Worm (Caenorhabditis elegans) whole organism, L1 larva: ENCODE data around the gene catp-4.

Experiments
- C04F5.9 ChIP-seq: sonication (generic microtip); optimal IDR thresholded peaks from 2 replicates; lab custom pipeline; 2016; ENCODE audit warnings: missing genetic modification characterization, missing compliant biosample characterization
- C34B4.2 ChIP-seq: sonication (generic microtip); optimal IDR thresholded peaks from 2 replicates; lab custom pipeline; 2017; ENCODE audit warnings: mild to moderate bottlenecking, missing genetic modification characterization, missing compliant biosample characterization
- Y116A8C.19 ChIP-seq: sonication (generic microtip); optimal IDR thresholded peaks from 2 replicates; lab custom pipeline; 2016; ENCODE audit warnings: missing compliant biosample characterization, missing genetic modification characterization, borderline replicate concordance
- alr-1 ChIP-seq: fragments of 200-800 bp; sonication (Bioruptor generic); optimal IDR thresholded peaks from 2 replicates; lab custom pipeline; 2018; ENCODE audit warnings: borderline replicate concordance, mild to moderate bottlenecking, missing genetic modification characterization, missing compliant biosample characterization
- ceh-63 ChIP-seq: fragments of 200-800 bp; sonication (Bioruptor generic); optimal IDR thresholded peaks from 2 replicates; lab custom pipeline; 2018; ENCODE audit warnings: mild to moderate bottlenecking, missing genetic modification characterization, missing compliant biosample characterization
- ceh-8 ChIP-seq: fragments of 200-800 bp; sonication (Bioruptor generic); optimal IDR thresholded peaks from 2 replicates; lab custom pipeline; 2018; ENCODE audit warnings: mild to moderate bottlenecking, missing genetic modification characterization, moderate library complexity, missing compliant biosample characterization
- ceh-82 ChIP-seq, 3 experiments: fragments of 150-350 bp in 1 of 3; sonication (generic microtip) in 2 of 3; optimal IDR thresholded peaks; 2 replicates each; lab custom pipeline; 2014 to 2017; ENCODE audit warnings: missing biosample characterization in 3 of 3, missing genetic modification characterization in 3 of 3
- ceh-90 ChIP-seq: sonication (generic microtip); optimal IDR thresholded peaks from 2 replicates; lab custom pipeline; 2016; ENCODE audit warnings: missing genetic modification characterization, missing compliant biosample characterization
- dpl-1 ChIP-seq, 3 experiments: fragments of 150-350 bp in 2 of 3; sonication (generic microtip) in 1 of 3; optimal IDR thresholded peaks; 2 replicates each; lab custom pipeline; 2014 to 2017; ENCODE audit warnings: missing biosample characterization in 3 of 3, missing genetic modification characterization in 3 of 3, missing genetic modification reagents in 3 of 3
- dsc-1 ChIP-seq: sonication (generic microtip); optimal IDR thresholded peaks from 2 replicates; lab custom pipeline; 2016; ENCODE audit warnings: mild to moderate bottlenecking, missing genetic modification characterization, missing compliant biosample characterization
- efl-1 ChIP-seq, 4 experiments: fragments of 150-350 bp; optimal IDR thresholded peaks in 3 of 4; peaks in 1 of 4; 1 replicate in 1 of 4; 2 replicates in 3 of 4; lab custom pipeline; 2014; ENCODE audit warnings: missing biosample characterization in 2 of 4, missing genetic modification characterization in 2 of 4, missing genetic modification reagents in 2 of 4
- ets-5 ChIP-seq: fragments of 200-800 bp; sonication (Bioruptor generic); IDR thresholded peaks from 2 replicates; pipeline ENCODE4 v1.3.6; 2022; ENCODE audit warnings: missing genetic modification characterization, missing compliant biosample characterization
- fkh-10 ChIP-seq: sonication (generic microtip); optimal IDR thresholded peaks from 2 replicates; lab custom pipeline; 2017; ENCODE audit warnings: missing biosample characterization, missing genetic modification reagents, missing genetic modification characterization
- fkh-4 ChIP-seq: sonication (generic microtip); optimal IDR thresholded peaks from 2 replicates; lab custom pipeline; 2016; ENCODE audit warnings: missing compliant biosample characterization, missing genetic modification characterization, borderline replicate concordance
- grh-1 ChIP-seq: fragments of 200-800 bp; sonication (Bioruptor generic); IDR thresholded peaks from 2 replicates; pipeline ENCODE4 v1.3.6; 2022; ENCODE audit warnings: missing genetic modification reagents, missing genetic modification characterization, missing compliant biosample characterization
- hpl-2 ChIP-seq: fragments of 150-350 bp; optimal IDR thresholded peaks from 2 replicates; lab custom pipeline; 2014; ENCODE audit warnings: missing biosample characterization, missing genetic modification reagents, missing genetic modification characterization
- lin-13 ChIP-seq: fragments of 150-350 bp; optimal IDR thresholded peaks from 2 replicates; lab custom pipeline; 2014; ENCODE audit warnings: missing biosample characterization, missing genetic modification reagents, missing genetic modification characterization
- lin-14 ChIP-seq: fragments of 200-800 bp; sonication (Bioruptor generic); optimal IDR thresholded peaks from 2 replicates; lab custom pipeline; 2018; ENCODE audit warnings: mild to moderate bottlenecking, missing genetic modification characterization, moderate library complexity, missing compliant biosample characterization
- lin-35 ChIP-seq, 2 experiments: fragments of 150-350 bp; optimal IDR thresholded peaks; 2 replicates each; lab custom pipeline; 2014; ENCODE audit warnings: missing biosample characterization in 2 of 2, missing genetic modification characterization in 2 of 2, missing genetic modification reagents in 2 of 2
- lin-39 ChIP-seq: fragments of 150-350 bp; optimal IDR thresholded peaks from 2 replicates; lab custom pipeline; 2014; ENCODE audit warnings: missing biosample characterization, missing genetic modification reagents, missing genetic modification characterization
- lir-3 ChIP-seq: sonication (generic microtip); optimal IDR thresholded peaks from 2 replicates; lab custom pipeline; 2016; ENCODE audit warnings: mild to moderate bottlenecking, missing genetic modification characterization, moderate library complexity, missing compliant biosample characterization; ENCODE audit not compliant: poor library complexity
- mdl-1 ChIP-seq, 2 experiments: fragments of 150-350 bp; optimal IDR thresholded peaks; 2 replicates each; lab custom pipeline; 2014 to 2017; ENCODE audit warnings: missing biosample characterization in 2 of 2, missing genetic modification characterization in 2 of 2, inconsistent platforms in 1 of 2
- nhr-12 ChIP-seq: sonication (generic microtip); optimal IDR thresholded peaks from 2 replicates; lab custom pipeline; 2017; ENCODE audit warnings: missing biosample characterization, missing genetic modification characterization
- nhr-19 ChIP-seq: fragments of 200-800 bp; sonication (Bioruptor generic); conservative IDR thresholded peaks from 2 replicates; pipeline ENCODE4 v1.3.6; 2022; ENCODE audit warnings: missing genetic modification characterization, missing compliant biosample characterization
- nhr-47 ChIP-seq: sonication (generic microtip); optimal IDR thresholded peaks from 2 replicates; lab custom pipeline; 2016; ENCODE audit warnings: mild to moderate bottlenecking, missing genetic modification characterization, moderate library complexity, missing compliant biosample characterization
- nhr-71 ChIP-seq: sonication (generic microtip); optimal IDR thresholded peaks from 2 replicates; lab custom pipeline; 2016; ENCODE audit warnings: mild to moderate bottlenecking, missing genetic modification characterization, moderate library complexity, missing compliant biosample characterization
- nhr-77 ChIP-seq: fragments of 150-350 bp; optimal IDR thresholded peaks from 2 replicates; lab custom pipeline; 2014; ENCODE audit warnings: missing biosample characterization, missing genetic modification characterization
- nhr-90 ChIP-seq: sonication (generic microtip); optimal IDR thresholded peaks from 2 replicates; lab custom pipeline; 2016; ENCODE audit warnings: mild to moderate bottlenecking, missing genetic modification characterization, missing compliant biosample characterization; ENCODE audit not compliant: poor library complexity
- pqm-1 ChIP-seq: sonication (generic microtip); optimal IDR thresholded peaks from 3 replicates; lab custom pipeline; 2017; ENCODE audit warnings: missing biosample characterization, missing genetic modification characterization
- snpc-4 ChIP-seq: fragments of 150-350 bp; optimal IDR thresholded peaks from 2 replicates; lab custom pipeline; 2014; ENCODE audit warnings: missing biosample characterization, missing genetic modification characterization
- sup-37 ChIP-seq: fragments of 200-800 bp; sonication (Bioruptor generic); optimal IDR thresholded peaks from 2 replicates; lab custom pipeline; 2018; ENCODE audit warnings: mild to moderate bottlenecking, missing genetic modification characterization, missing compliant biosample characterization
- swsn-7 ChIP-seq: sonication (generic microtip); optimal IDR thresholded peaks from 2 replicates; lab custom pipeline; 2016; ENCODE audit warnings: missing genetic modification characterization, missing compliant biosample characterization
- tbx-2 ChIP-seq: sonication (generic microtip); optimal IDR thresholded peaks from 2 replicates; lab custom pipeline; 2016; ENCODE audit warnings: missing genetic modification characterization, missing compliant biosample characterization
- unc-130 ChIP-seq: fragments of 150-350 bp; optimal IDR thresholded peaks from 2 replicates; lab custom pipeline; 2017; ENCODE audit warnings: missing biosample characterization, missing genetic modification characterization, inconsistent platforms
- unc-30 ChIP-seq: sonication (generic microtip); optimal IDR thresholded peaks from 2 replicates; lab custom pipeline; 2017; ENCODE audit warnings: missing biosample characterization, missing genetic modification characterization
- xbp-1 ChIP-seq: sonication (generic microtip); optimal IDR thresholded peaks from 2 replicates; lab custom pipeline; 2016; ENCODE audit warnings: missing genetic modification characterization, missing compliant biosample characterization
- zag-1 ChIP-seq: fragments of 150-350 bp; optimal IDR thresholded peaks from 2 replicates; lab custom pipeline; 2014; ENCODE audit warnings: missing biosample characterization, missing genetic modification characterization
- zip-4 ChIP-seq: fragments of 200-800 bp; sonication (Bioruptor generic); optimal IDR thresholded peaks from 2 replicates; lab custom pipeline; 2018; ENCODE audit warnings: mild to moderate bottlenecking, missing genetic modification characterization, moderate library complexity, missing compliant biosample characterization

The catp-4 gene

DNA sequence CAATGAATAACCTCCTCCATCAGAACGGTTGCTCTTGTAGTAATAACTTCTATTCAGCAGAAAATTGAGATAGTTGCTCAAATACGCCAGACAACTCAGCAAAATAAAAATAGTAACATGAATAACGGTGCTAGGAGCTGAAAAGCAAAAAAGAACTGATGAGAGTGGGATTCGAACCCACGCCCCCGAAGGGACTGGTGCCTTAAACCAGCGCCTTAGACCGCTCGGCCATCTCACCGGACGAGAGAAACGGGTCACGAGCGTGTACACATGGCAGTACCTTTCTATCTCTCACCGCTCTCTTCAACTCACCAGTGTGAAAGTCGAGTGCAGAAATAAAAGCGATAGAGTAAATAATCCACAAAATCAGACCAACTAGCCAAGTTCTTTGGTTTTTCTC lies 41.8 kb downstream of the catp-4 start (continued):
- no peak for TF ChIP-seq ceh-63 (GFP tag; lab: Kevin White, UChicago)
- TF ChIP-seq fkh-10 (GFP tag; lab: Kevin White, UChicago), result no peak
- TF ChIP-seq lin-14 (GFP tag; lab: Kevin White, UChicago), result no peak
- no peak for TF ChIP-seq tbx-2 (tag; lab: Kevin White, UChicago)
- TF ChIP-seq dsc-1 (tag; lab: Kevin White, UChicago), result peak; percentile 45
- peak; percentile 29 for TF ChIP-seq ceh-8 (GFP tag; lab: Kevin White, UChicago)
- peak; percentile 46 for TF ChIP-seq swsn-7 (tag; lab: Kevin White, UChicago)
- TF ChIP-seq unc-30 (tag; lab: Kevin White, UChicago), result no peak
- TF ChIP-seq mdl-1 (tag; optimal IDR thresholded peaks at IDR 0.05; lab: Kevin White, UChicago), result peak in 1 of 2 experiments; percentile 21
- no peak for TF ChIP-seq nhr-12 (tag; lab: Kevin White, UChicago)
- peak; percentile 71 for TF ChIP-seq unc-130 (tag; lab: Kevin White, UChicago)
- no peak for TF ChIP-seq lin-13
- TF ChIP-seq ets-5, result 0 out of 2 replicates have a peak, but pooled peaks have one; percentile 47
- TF ChIP-seq lin-35 (GFP tag; optimal IDR thresholded peaks at IDR 0.05; lab: Kevin White, UChicago), result peak; percentile 52 to 69
- TF ChIP-seq grh-1 (GFP tag; lab: Robert Waterston, UW), result no peak
- TF ChIP-seq hpl-2 (GFP tag; lab: Kevin White, UChicago), result no peak
- TF ChIP-seq zip-4, result no peak
- TF ChIP-seq C04F5.9 (tag; lab: Kevin White, UChicago), result no peak
- no peak for TF ChIP-seq alr-1
- TF ChIP-seq nhr-77 (tag; lab: Kevin White, UChicago), result peak; percentile 87
- no peak for TF ChIP-seq lin-39 (tag; lab: Kevin White, UChicago)
- no peak for TF ChIP-seq C34B4.2
- no peak for TF ChIP-seq pqm-1 (tag; lab: Kevin White, UChicago)
- peak; percentile 24 for TF ChIP-seq xbp-1 (tag; lab: Kevin White, UChicago)
- no peak for TF ChIP-seq fkh-4 (tag; lab: Kevin White, UChicago)
- no peak for TF ChIP-seq zag-1 (tag; lab: Kevin White, UChicago)
- TF ChIP-seq ceh-82 (tag; optimal IDR thresholded peaks at IDR 0.05; lab: Kevin White, UChicago), result peak; percentile 12 to 60 (median 52)
- peak; percentile 21 for TF ChIP-seq lir-3 (tag; lab: Kevin White, UChicago)
- peak; percentile 12 to 41 (median 28) for TF ChIP-seq dpl-1 (GFP tag; optimal IDR thresholded peaks at IDR 0.05; lab: Kevin White, UChicago)
- no peak for TF ChIP-seq sup-37 (GFP tag; lab: Kevin White, UChicago)

DNA sequence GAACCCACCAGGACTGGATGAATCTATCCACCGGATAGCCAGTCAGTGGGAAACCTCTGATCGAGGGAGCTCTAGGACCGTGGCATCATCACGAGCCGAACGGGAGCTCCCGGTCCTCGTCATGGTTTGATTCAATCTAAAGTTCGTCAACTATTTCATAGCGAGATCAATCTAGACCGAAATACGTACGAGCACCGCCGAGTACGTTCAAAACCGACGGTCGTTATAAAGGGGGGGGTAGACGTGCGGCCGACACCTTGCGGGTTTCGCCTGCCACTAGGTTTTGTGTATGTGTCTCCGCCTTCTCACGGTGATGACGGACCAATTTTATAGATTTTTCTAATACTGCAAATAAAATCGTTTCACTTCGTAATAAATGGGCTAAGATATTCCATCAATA lies 42.5 kb downstream of the catp-4 start:
- TF ChIP-seq nhr-19 (peak; percentile 79), nhr-47 (tag; lab: Kevin White, UChicago) (peak; percentile 44), nhr-90 (tag; lab: Kevin White, UChicago) (peak; percentile 3), nhr-71 (tag; lab: Kevin White, UChicago) (peak; percentile 22), swsn-7 (tag; lab: Kevin White, UChicago) (peak; percentile 14), grh-1 (GFP tag; lab: Robert Waterston, UW) (peak; percentile 21; the same call in 1 of the 2 replicates), dsc-1 (tag; lab: Kevin White, UChicago) (peak; percentile 23), efl-1 (optimal IDR thresholded peaks at IDR 0.05; lab: Kevin White, UChicago) (peak in 1 of 2 experiments; percentile 12), efl-1 (GFP tag; optimal IDR thresholded peaks at IDR 0.05 in 1 of 2; lab: Kevin White, UChicago) (peak in 1 of 2 experiments; percentile 21), snpc-4 (tag; lab: Kevin White, UChicago) (peak; percentile 89), lin-14 (GFP tag; lab: Kevin White, UChicago) (peak; percentile 21)

ce11 chrII:14636737-14637136 lies 43.4 kb downstream of the catp-4 start, which contains the start of gene sre-13:
Gene sre-13 (minus strand): TSS chrII:14636837.
- TF ChIP-seq pqm-1 (tag; lab: Kevin White, UChicago), result no peak
- no peak for TF ChIP-seq Y116A8C.19 (tag; lab: Kevin White, UChicago)
- no peak for TF ChIP-seq ceh-90
- TF ChIP-seq nhr-77 (tag; lab: Kevin White, UChicago), result no peak
